Fruit fly (Drosophila melanogaster) whole organism, wandering third instar larva: ENCODE results near the gene plum.

Source experiments
- CG32264 ChIP-seq: fragments of 200-800 bp; sonication (Bioruptor generic); optimal IDR thresholded peaks from 2 replicates; lab custom pipeline; 2016; ENCODE audit warnings: missing biosample characterization, missing genetic modification characterization
- CG9705 ChIP-seq: fragments of 200-800 bp; sonication (Bioruptor generic); optimal IDR thresholded peaks from 2 replicates; lab custom pipeline; 2018; ENCODE audit warnings: missing biosample characterization, mild to moderate bottlenecking, missing genetic modification characterization
- CrebA ChIP-seq: fragments of 200-800 bp; sonication (Bioruptor generic); optimal IDR thresholded peaks from 2 replicates; lab custom pipeline; 2016; ENCODE audit warnings: missing biosample characterization, mild to moderate bottlenecking, missing genetic modification characterization, borderline replicate concordance
- Dfd ChIP-seq: fragments of >200 bp; optimal IDR thresholded peaks from 2 replicates; lab custom pipeline; 2017; ENCODE audit warnings: missing biosample characterization, missing genetic modification characterization
- Dif ChIP-seq: fragments of 200-275, 200-300 bp; sonication (Bioruptor generic); optimal IDR thresholded peaks from 2 replicates; lab custom pipeline; 2018; ENCODE audit warnings: missing biosample characterization, missing genetic modification characterization; ENCODE audit not compliant: partially characterized antibody
- GATAd ChIP-seq: sonication (Bioruptor generic); optimal IDR thresholded peaks from 2 replicates; lab custom pipeline; 2016; ENCODE audit warnings: missing biosample characterization, missing genetic modification characterization
- HLH106 ChIP-seq: fragments of 200-800 bp; optimal IDR thresholded peaks from 3 replicates; lab custom pipeline; 2019; ENCODE audit warnings: missing biosample characterization, mild to moderate bottlenecking, missing genetic modification characterization, moderate library complexity
- Hnf4 ChIP-seq: fragments of 200-800 bp; sonication (Bioruptor generic); optimal IDR thresholded peaks from 2 replicates; lab custom pipeline; 2016; ENCODE audit warnings: missing biosample characterization, mild to moderate bottlenecking, missing genetic modification characterization
- Hr78 ChIP-seq: fragments of >200 bp; optimal IDR thresholded peaks from 2 replicates; lab custom pipeline; 2017; ENCODE audit warnings: missing biosample characterization, missing genetic modification characterization
- Hr83 ChIP-seq: fragments of 200-300 bp; sonication (Bioruptor generic); optimal IDR thresholded peaks from 2 replicates; lab custom pipeline; 2016; ENCODE audit warnings: missing biosample characterization, mild to moderate bottlenecking, missing genetic modification characterization, moderate library complexity; ENCODE audit not compliant: poor library complexity, severe bottlenecking
- Jra ChIP-seq: sonication (Bioruptor generic); optimal IDR thresholded peaks from 2 replicates; lab custom pipeline; 2016; ENCODE audit warnings: missing biosample characterization, missing genetic modification characterization
- Myc ChIP-seq: fragments of >200 bp; optimal IDR thresholded peaks from 2 replicates; lab custom pipeline; 2017
- N ChIP-seq: fragments of >200 bp; optimal IDR thresholded peaks from 2 replicates; lab custom pipeline; 2018; ENCODE audit warnings: missing biosample characterization, missing external identifiers, missing genetic modification characterization
- OdsH ChIP-seq: fragments of 200-800 bp; sonication (Bioruptor generic); optimal IDR thresholded peaks from 2 replicates; lab custom pipeline; 2016; ENCODE audit warnings: missing biosample characterization, mild to moderate bottlenecking, missing genetic modification characterization
- Rel ChIP-seq, 2 experiments: fragments of 200-800 bp; sonication (Bioruptor generic) in 1 of 2; optimal IDR thresholded peaks; 2 replicates in 1 of 2; 3 replicates in 1 of 2; lab custom pipeline; 2016 to 2019; ENCODE audit warnings: mild to moderate bottlenecking in 2 of 2, missing biosample characterization in 2 of 2, missing genetic modification characterization in 2 of 2, moderate library complexity in 1 of 2
- Sp1 ChIP-seq: fragments of 200-800 bp; sonication (Bioruptor generic); optimal IDR thresholded peaks from 3 replicates; lab custom pipeline; 2019; ENCODE audit warnings: missing biosample characterization, mild to moderate bottlenecking, missing genetic modification characterization, moderate library complexity
- Vsx2 ChIP-seq: fragments of 200-300, 225-300 bp; sonication (Bioruptor generic); optimal IDR thresholded peaks from 2 replicates; lab custom pipeline; 2018; ENCODE audit warnings: missing biosample characterization, missing genetic modification characterization; ENCODE audit not compliant: partially characterized antibody
- br ChIP-seq: fragments of 200-800 bp; sonication (Bioruptor generic); optimal IDR thresholded peaks from 2 replicates; lab custom pipeline; 2016; ENCODE audit warnings: missing biosample characterization, missing genetic modification characterization
- brk ChIP-seq: fragments of 200-800 bp; sonication (Bioruptor generic); optimal IDR thresholded peaks from 2 replicates; lab custom pipeline; 2016; ENCODE audit warnings: missing biosample characterization, mild to moderate bottlenecking, missing genetic modification characterization
- dl ChIP-seq, 2 experiments: fragments of 175-275, 200-275 bp in 1 of 2; fragments of 200-275 bp in 1 of 2; sonication (Bioruptor generic); optimal IDR thresholded peaks; lab custom pipeline; 2018; ENCODE audit warnings: mild to moderate bottlenecking in 2 of 2, missing biosample characterization in 2 of 2, missing genetic modification characterization in 2 of 2, moderate library complexity in 2 of 2; ENCODE audit not compliant: partially characterized antibody in 2 of 2, insufficient read depth in 1 of 2
- dmrt93B ChIP-seq: fragments of 200-800 bp; sonication (Bioruptor generic); optimal IDR thresholded peaks from 2 replicates; lab custom pipeline; 2018; ENCODE audit warnings: missing biosample characterization, mild to moderate bottlenecking, missing genetic modification characterization
- ey ChIP-seq: fragments of 200-800 bp; sonication (Bioruptor generic); optimal IDR thresholded peaks from 2 replicates; lab custom pipeline; 2016; ENCODE audit warnings: missing biosample characterization, missing genetic modification characterization
- foxo ChIP-seq, 2 experiments: fragments of 200-800 bp; sonication (Bioruptor generic); optimal IDR thresholded peaks; 2 replicates in 1 of 2; 3 replicates in 1 of 2; lab custom pipeline; 2016 to 2017; ENCODE audit warnings: missing biosample characterization in 2 of 2, missing genetic modification characterization in 2 of 2
- fru ChIP-seq: fragments of 200-800 bp; sonication (Bioruptor generic); optimal IDR thresholded peaks from 3 replicates; lab custom pipeline; 2016; ENCODE audit warnings: missing biosample characterization, mild to moderate bottlenecking, missing genetic modification characterization
- h ChIP-seq: fragments of 200-800 bp; sonication (Bioruptor generic); optimal IDR thresholded peaks from 3 replicates; lab custom pipeline; 2016; ENCODE audit warnings: missing biosample characterization, mild to moderate bottlenecking, missing genetic modification characterization
- lola ChIP-seq: fragments of >200 bp; optimal IDR thresholded peaks from 2 replicates; lab custom pipeline; 2017; ENCODE audit warnings: missing biosample characterization, missing genetic modification characterization
- pan ChIP-seq: fragments of >200 bp; optimal IDR thresholded peaks from 2 replicates; lab custom pipeline; 2017
- psq ChIP-seq: fragments of 200-800 bp; sonication (Bioruptor generic); optimal IDR thresholded peaks from 3 replicates; lab custom pipeline; 2017; ENCODE audit warnings: missing biosample characterization, mild to moderate bottlenecking, missing genetic modification characterization, moderate library complexity
- rgr ChIP-seq: fragments of 200-800 bp; sonication (Bioruptor generic); optimal IDR thresholded peaks from 3 replicates; lab custom pipeline; 2016; ENCODE audit warnings: missing biosample characterization, mild to moderate bottlenecking, missing genetic modification characterization
- sage ChIP-seq: fragments of 200-800 bp; sonication (Bioruptor generic); optimal IDR thresholded peaks from 2 replicates; lab custom pipeline; 2016; ENCODE audit warnings: missing biosample characterization, mild to moderate bottlenecking, missing genetic modification characterization
- tai ChIP-seq: sonication (Bioruptor generic); optimal IDR thresholded peaks from 2 replicates; lab custom pipeline; 2016; ENCODE audit warnings: missing biosample characterization, missing genetic modification characterization
- usp ChIP-seq: fragments of >200 bp; optimal IDR thresholded peaks from 2 replicates; lab custom pipeline; 2017; ENCODE audit warnings: missing biosample characterization, missing genetic modification characterization
- woc ChIP-seq: sonication (Bioruptor generic); optimal IDR thresholded peaks from 2 replicates; lab custom pipeline; 2016; ENCODE audit warnings: missing biosample characterization, mild to moderate bottlenecking, missing genetic modification characterization

plum gene

DNA sequence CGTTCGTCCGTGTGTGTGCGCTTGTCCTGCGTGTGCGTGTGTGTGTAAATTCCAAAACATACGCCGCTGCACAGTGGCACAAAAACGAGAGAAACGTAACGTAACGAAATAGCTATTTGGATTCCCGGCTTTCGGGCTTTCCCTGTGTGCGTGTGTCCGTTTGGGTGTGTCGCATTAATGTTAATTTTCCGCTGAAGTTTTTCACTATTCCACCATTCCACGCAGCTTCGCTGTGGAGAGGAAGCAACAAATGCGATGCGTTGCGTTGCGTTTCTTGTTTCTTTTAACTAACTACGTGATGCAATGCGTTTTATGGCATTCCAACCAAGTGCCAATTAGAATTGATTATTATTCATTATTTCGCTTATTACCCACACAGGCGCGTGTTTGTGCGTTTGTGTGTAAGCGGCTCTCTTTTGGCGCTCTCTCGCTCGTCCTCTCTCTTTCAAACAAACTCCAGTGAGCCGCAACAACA is 1.8 kb upstream of the plum start:
- TF ChIP-seq N: peak; percentile 36
- TF ChIP-seq dl (GFP tag; optimal IDR thresholded peaks at IDR 0.05; lab: Kevin White, UChicago; ENCODE audit: insufficient read depth in 1 of 2, partially characterized antibody in 2 of 2): peak in 1 of 2 experiments; percentile 72
- no peak for TF ChIP-seq tai (GFP tag; lab: Kevin White, UChicago)
- TF ChIP-seq h (GFP tag; lab: Kevin White, UChicago): peak; percentile 65
- TF ChIP-seq br (GFP tag; lab: Kevin White, UChicago): peak; percentile 69
- peak; percentile 59 for TF ChIP-seq HLH106 (tag; lab: Kevin White, UChicago)
- peak; percentile 66 for TF ChIP-seq Dif (GFP tag; lab: Kevin White, UChicago)
- TF ChIP-seq fru (GFP tag; lab: Kevin White, UChicago): peak; percentile 80
- peak; percentile 10 for TF ChIP-seq woc (GFP tag; lab: Kevin White, UChicago)
- peak; percentile 52 for TF ChIP-seq ey (GFP tag; lab: Kevin White, UChicago)
- TF ChIP-seq rgr (GFP tag; lab: Kevin White, UChicago): peak; percentile 58
- TF ChIP-seq dmrt93B (GFP tag; lab: Kevin White, UChicago): peak; percentile 32
- TF ChIP-seq OdsH (GFP tag; lab: Kevin White, UChicago): peak; percentile 66
- no peak for TF ChIP-seq Hr78 (GFP tag; lab: Kevin White, UChicago)
- peak; percentile 73 for TF ChIP-seq psq (GFP tag; lab: Kevin White, UChicago)
- peak; percentile 40 for TF ChIP-seq Sp1 (GFP tag; lab: Kevin White, UChicago)
- peak; percentile 19 for TF ChIP-seq CG32264 (GFP tag; lab: Kevin White, UChicago)
- TF ChIP-seq Hnf4 (GFP tag; lab: Kevin White, UChicago): peak; percentile 36
- peak; percentile 39 for TF ChIP-seq sage (GFP tag; lab: Kevin White, UChicago)
- TF ChIP-seq GATAd (GFP tag; lab: Kevin White, UChicago): no peak
- TF ChIP-seq CG9705 (GFP tag; lab: Kevin White, UChicago): no peak
- no peak for TF ChIP-seq Dfd (GFP tag; lab: Kevin White, UChicago)
- peak in 1 of 2 experiments; percentile 78 for TF ChIP-seq foxo (GFP tag; optimal IDR thresholded peaks at IDR 0.05; lab: Kevin White, UChicago)
- no peak for TF ChIP-seq pan
- peak; percentile 32 for TF ChIP-seq brk (GFP tag; lab: Kevin White, UChicago)

DNA sequence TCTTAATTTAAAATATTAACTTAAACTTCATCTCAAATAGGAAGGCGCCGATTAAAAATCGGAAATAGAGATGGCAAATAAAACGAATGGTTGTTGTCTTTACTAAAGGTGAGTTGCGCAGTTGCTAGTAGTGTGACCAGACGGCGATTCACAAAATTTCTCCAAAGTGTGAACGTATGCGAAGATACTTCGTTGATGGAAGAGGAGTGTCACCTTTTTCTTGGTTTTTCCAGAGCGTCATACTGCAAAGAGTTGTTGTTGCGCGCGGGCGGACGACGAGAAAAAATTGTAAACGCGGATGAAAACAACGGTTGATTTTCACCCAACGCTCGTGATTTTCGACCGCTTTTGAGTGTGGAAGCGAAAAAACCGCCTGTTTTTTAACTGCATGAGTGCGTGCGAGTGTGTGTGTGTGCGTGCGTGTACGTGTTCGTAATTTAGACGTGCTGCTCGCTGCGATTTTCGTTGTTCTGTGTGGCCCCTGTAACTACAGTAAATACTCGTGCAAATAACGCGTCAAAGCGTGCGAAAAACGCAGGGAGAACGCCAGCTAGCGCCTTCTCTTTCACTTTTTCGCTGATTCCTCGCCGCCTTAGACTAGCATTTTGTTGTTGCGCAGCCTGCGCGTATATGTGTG is 1.2 kb upstream of the plum start, which contains the start of gene scrib:
scrib (plus strand) TSS at position 241 of the 637 bp plus-strand sequence.
- no peak for TF ChIP-seq Vsx2 (GFP tag; lab: Kevin White, UChicago)
- TF ChIP-seq foxo (GFP tag; optimal IDR thresholded peaks at IDR 0.05; lab: Kevin White, UChicago): peak in 1 of 2 experiments; percentile 2
- TF ChIP-seq rgr (GFP tag; lab: Kevin White, UChicago): no peak
- no peak for TF ChIP-seq Sp1 (GFP tag; lab: Kevin White, UChicago)
- peak; percentile 31 for TF ChIP-seq Myc (lab: Kevin White, UChicago)
- TF ChIP-seq Rel (GFP tag; optimal IDR thresholded peaks at IDR 0.05; lab: Kevin White, UChicago): no peak
- TF ChIP-seq Rel (tag; optimal IDR thresholded peaks at IDR 0.05; lab: Kevin White, UChicago): peak; percentile 35
- no peak for TF ChIP-seq usp (GFP tag; lab: Kevin White, UChicago)
- no peak for TF ChIP-seq lola (GFP tag; lab: Kevin White, UChicago)
- TF ChIP-seq dl (GFP tag; optimal IDR thresholded peaks at IDR 0.05; lab: Kevin White, UChicago; ENCODE audit: insufficient read depth in 1 of 2, partially characterized antibody in 2 of 2): peak; percentile 42 to 75
- TF ChIP-seq N: no peak
- TF ChIP-seq HLH106 (tag; lab: Kevin White, UChicago): peak; percentile 28
- TF ChIP-seq Dif (GFP tag; lab: Kevin White, UChicago): peak; percentile 27
- TF ChIP-seq ey (GFP tag; lab: Kevin White, UChicago): no peak
- TF ChIP-seq Hr83: no peak
- peak; percentile 35 for TF ChIP-seq psq (GFP tag; lab: Kevin White, UChicago)
- TF ChIP-seq CrebA (GFP tag; lab: Kevin White, UChicago): no peak
- TF ChIP-seq sage (GFP tag; lab: Kevin White, UChicago): no peak
- no peak for TF ChIP-seq CG9705 (GFP tag; lab: Kevin White, UChicago)
- TF ChIP-seq br (GFP tag; lab: Kevin White, UChicago): no peak
- TF ChIP-seq Jra (GFP tag; lab: Kevin White, UChicago): no peak
- TF ChIP-seq h (GFP tag; lab: Kevin White, UChicago): no peak
